Fruit fly (Drosophila melanogaster): Measurements from ENCODE around the gene SP1029.

The SP1029 gene

dm6 chr3R:29204612-29205480 is 45.4 kb downstream of the SP1029 start (continued):
- no peak for TF ChIP-seq Dll (GFP tag; IDR thresholded peaks at IDR 0.05; ENCODE audit: partially characterized antibody)
- peak; percentile 20 for TF ChIP-seq nom (GFP tag; optimal IDR thresholded peaks at IDR 0.05)
- peak; percentile 85 for TF ChIP-seq CG17359 (tag; optimal IDR thresholded peaks at IDR 0.05)
- peak; percentile 53 for TF ChIP-seq NC2α (GFP tag; optimal IDR thresholded peaks at IDR 0.05)
- TF ChIP-seq eve (GFP tag; optimal IDR thresholded peaks at IDR 0.05) = peak in 1 of 2 experiments; percentile 94
- TF ChIP-seq CG3407 (GFP tag; optimal IDR thresholded peaks at IDR 0.05) = peak; percentile 73
- TF ChIP-seq CoRest (tag; optimal IDR thresholded peaks at IDR 0.05) = peak; percentile 77
- peak; percentile 86 for TF ChIP-seq CG13424 (tag; optimal IDR thresholded peaks at IDR 0.05)
- TF ChIP-seq grn (GFP tag; optimal IDR thresholded peaks at IDR 0.05) = no peak
- no peak for TF ChIP-seq Elba2 (GFP tag; optimal IDR thresholded peaks at IDR 0.05)
- peak; percentile 53 for TF ChIP-seq Max (GFP tag; optimal IDR thresholded peaks at IDR 0.05)
- peak; percentile 52 for TF ChIP-seq Bteb2 (GFP tag; optimal IDR thresholded peaks at IDR 0.05)
- TF ChIP-seq ara (GFP tag; IDR thresholded peaks at IDR 0.05) = peak; percentile 85
- TF ChIP-seq CG11696 (GFP tag; IDR thresholded peaks at IDR 0.05) = peak; percentile 69
- no peak for TF ChIP-seq HLH4C (GFP tag; IDR thresholded peaks at IDR 0.05; ENCODE audit: partially characterized antibody)
- peak; percentile 61; the same call in 1 of the 2 replicates for TF ChIP-seq sim (GFP tag; IDR thresholded peaks at IDR 0.05)
- TF ChIP-seq CG17829 (tag; optimal IDR thresholded peaks at IDR 0.05) = peak; percentile 83
- peak; percentile 61 for TF ChIP-seq Atf-2 (GFP tag; optimal IDR thresholded peaks at IDR 0.05)
- TF ChIP-seq Atf6 (GFP tag; IDR thresholded peaks at IDR 0.05) = no peak
- TF ChIP-seq gcm (GFP tag; optimal IDR thresholded peaks at IDR 0.05) = peak; percentile 72
- TF ChIP-seq CG6791 (GFP tag; IDR thresholded peaks at IDR 0.05; ENCODE audit: partially characterized antibody) = no peak
- peak; percentile 66 for TF ChIP-seq CG17385 (GFP tag; optimal IDR thresholded peaks at IDR 0.05)
- TF ChIP-seq ERR (GFP tag; optimal IDR thresholded peaks at IDR 0.05) = peak; percentile 25
- TF ChIP-seq CG12299 (tag; optimal IDR thresholded peaks at IDR 0.05) = peak; percentile 59
- peak; percentile 41 for TF ChIP-seq CG10462 (GFP tag; optimal IDR thresholded peaks at IDR 0.05)
- TF ChIP-seq luna (GFP tag; optimal IDR thresholded peaks at IDR 0.05) = no peak
- TF ChIP-seq CG7963 (GFP tag; IDR thresholded peaks at IDR 0.05; ENCODE audit: partially characterized antibody) = no peak
- peak; percentile 50 for TF ChIP-seq CG13296 (GFP tag; optimal IDR thresholded peaks at IDR 0.05)
- TF ChIP-seq Rfx (GFP tag; IDR thresholded peaks at IDR 0.05) = peak; percentile 60
- peak; percentile 13 for TF ChIP-seq CG6765 (GFP tag; optimal IDR thresholded peaks at IDR 0.05)
- TF ChIP-seq Lpt (GFP tag; optimal IDR thresholded peaks at IDR 0.05) = no peak
- no peak for TF ChIP-seq MESR4 (GFP tag; optimal IDR thresholded peaks at IDR 0.05)
- TF ChIP-seq fd102C (GFP tag; optimal IDR thresholded peaks at IDR 0.05) = no peak
- TF ChIP-seq CG15073 (GFP tag; optimal IDR thresholded peaks at IDR 0.05) = peak; percentile 17
- peak; percentile 47 for TF ChIP-seq Myb (GFP tag; optimal IDR thresholded peaks at IDR 0.05)
- TF ChIP-seq ato (GFP tag; IDR thresholded peaks at IDR 0.05; ENCODE audit: partially characterized antibody) = no peak
- no peak for TF ChIP-seq corto (GFP tag; optimal IDR thresholded peaks at IDR 0.05)
- peak; percentile 29 for TF ChIP-seq CG2116 (GFP tag; optimal IDR thresholded peaks at IDR 0.05)
- TF ChIP-seq CG30403 (GFP tag; optimal IDR thresholded peaks at IDR 0.05) = peak; percentile 72
- TF ChIP-seq bsh (GFP tag; optimal IDR thresholded peaks at IDR 0.05) = peak; percentile 14 to 90
- TF ChIP-seq B-H2 (GFP tag; optimal IDR thresholded peaks at IDR 0.05) = no peak
- peak; percentile 40 for TF ChIP-seq CG4730 (GFP tag; IDR thresholded peaks at IDR 0.05)
- TF ChIP-seq zen2 (GFP tag; IDR thresholded peaks at IDR 0.05; ENCODE audit: partially characterized antibody) = no peak
- no peak for TF ChIP-seq fu2 (GFP tag; optimal IDR thresholded peaks at IDR 0.05)
- peak; percentile 29 for TF ChIP-seq CG10431 (GFP tag; optimal IDR thresholded peaks at IDR 0.05)
- TF ChIP-seq CG2889 (GFP tag; IDR thresholded peaks at IDR 0.05) = no peak
- peak; percentile 32 for TF ChIP-seq caup (GFP tag; optimal IDR thresholded peaks at IDR 0.05; ENCODE audit: severe bottlenecking)
- peak; percentile 70 for TF ChIP-seq CG8944 (GFP tag; optimal IDR thresholded peaks at IDR 0.05)
